Worm (Caenorhabditis elegans) whole organism, L1 larva: ENCODE results near the gene C28C12.12.

ENCODE experiments used
- C16A3.4 ChIP-seq: fragments of 150-350 bp; optimal IDR thresholded peaks from 2 replicates; lab custom pipeline; 2014; ENCODE audit warnings: missing biosample characterization, missing genetic modification characterization
- C34B4.2 ChIP-seq: sonication (generic microtip); optimal IDR thresholded peaks from 2 replicates; lab custom pipeline; 2017; ENCODE audit warnings: mild to moderate bottlenecking, missing genetic modification characterization, missing compliant biosample characterization
- aha-1 ChIP-seq: fragments of 150-350 bp; optimal IDR thresholded peaks from 2 replicates; lab custom pipeline; 2014; ENCODE audit warnings: missing biosample characterization, missing genetic modification characterization
- ama-1 ChIP-seq: fragments of 150-350 bp; optimal IDR thresholded peaks from 2 replicates; lab custom pipeline; 2014
- blmp-1 ChIP-seq: fragments of 150-350 bp; optimal IDR thresholded peaks from 2 replicates; lab custom pipeline; 2014; ENCODE audit warnings: missing biosample characterization, missing genetic modification characterization
- ceh-88 ChIP-seq: fragments of 200-800 bp; sonication (Bioruptor generic); IDR thresholded peaks from 2 replicates; pipeline ENCODE4 v1.3.6; 2022; ENCODE audit warnings: missing genetic modification characterization, missing compliant biosample characterization
- ceh-90 ChIP-seq: sonication (generic microtip); optimal IDR thresholded peaks from 2 replicates; lab custom pipeline; 2016; ENCODE audit warnings: missing genetic modification characterization, missing compliant biosample characterization
- dpl-1 ChIP-seq, 3 experiments: fragments of 150-350 bp in 2 of 3; sonication (generic microtip) in 1 of 3; optimal IDR thresholded peaks; 2 replicates each; lab custom pipeline; 2014 to 2017; ENCODE audit warnings: missing biosample characterization in 3 of 3, missing genetic modification characterization in 3 of 3, missing genetic modification reagents in 3 of 3
- dsc-1 ChIP-seq: sonication (generic microtip); optimal IDR thresholded peaks from 2 replicates; lab custom pipeline; 2016; ENCODE audit warnings: mild to moderate bottlenecking, missing genetic modification characterization, missing compliant biosample characterization
- egl-13 ChIP-seq: sonication (generic microtip); optimal IDR thresholded peaks from 2 replicates; lab custom pipeline; 2016; ENCODE audit warnings: missing genotype, missing genetic modification reagents, missing genetic modification characterization, missing compliant biosample characterization
- egl-27 ChIP-seq, 2 experiments: fragments of 150-350 bp in 1 of 2; sonication (generic microtip); optimal IDR thresholded peaks; 3 replicates each; lab custom pipeline; 2017 to 2018; ENCODE audit warnings: missing biosample characterization in 2 of 2, missing genetic modification characterization in 2 of 2, missing genetic modification reagents in 2 of 2
- elt-2 ChIP-seq: sonication (generic microtip); optimal IDR thresholded peaks from 2 replicates; lab custom pipeline; 2016; ENCODE audit warnings: missing genetic modification characterization, mild to moderate bottlenecking, inconsistent platforms, missing compliant biosample characterization, missing genetic modification reagents
- elt-3 ChIP-seq, 6 experiments: fragments of 150-350 bp in 1 of 6; sonication (generic microtip); optimal IDR thresholded peaks; 2 replicates each; lab custom pipeline; 2017 to 2018; ENCODE audit warnings: missing biosample characterization in 6 of 6, missing genetic modification characterization in 6 of 6, inconsistent platforms in 1 of 6
- ets-5 ChIP-seq: fragments of 200-800 bp; sonication (Bioruptor generic); IDR thresholded peaks from 2 replicates; pipeline ENCODE4 v1.3.6; 2022; ENCODE audit warnings: missing genetic modification characterization, missing compliant biosample characterization
- fkh-8 ChIP-seq: sonication (generic microtip); optimal IDR thresholded peaks from 2 replicates; lab custom pipeline; 2016; ENCODE audit warnings: mild to moderate bottlenecking, missing genetic modification characterization, missing compliant biosample characterization
- fos-1 ChIP-seq: fragments of 150-350 bp; optimal IDR thresholded peaks from 2 replicates; lab custom pipeline; 2014; ENCODE audit warnings: missing biosample characterization, missing genetic modification characterization
- hlh-17 ChIP-seq: fragments of 200-800 bp; sonication (Bioruptor generic); optimal IDR thresholded peaks from 2 replicates; lab custom pipeline; 2018; ENCODE audit warnings: missing genetic modification characterization, mild to moderate bottlenecking, missing compliant biosample characterization, moderate library complexity, borderline replicate concordance
- hlh-4 ChIP-seq: sonication (generic microtip); optimal IDR thresholded peaks from 2 replicates; lab custom pipeline; 2016; ENCODE audit warnings: mild to moderate bottlenecking, missing genetic modification characterization, missing compliant biosample characterization
- irx-1 ChIP-seq: sonication (generic microtip); optimal IDR thresholded peaks from 2 replicates; lab custom pipeline; 2016; ENCODE audit warnings: missing genetic modification characterization, missing compliant biosample characterization
- isw-1 ChIP-seq: fragments of 200-800 bp; sonication (Bioruptor generic); IDR thresholded peaks from 2 replicates; pipeline ENCODE4 v1.3.6; 2022; ENCODE audit warnings: missing genetic modification characterization, missing compliant biosample characterization
- jun-1 ChIP-seq: fragments of 150-350 bp; optimal IDR thresholded peaks from 2 replicates; lab custom pipeline; 2014; ENCODE audit warnings: missing biosample characterization, missing genetic modification reagents, missing genetic modification characterization
- lin-14 ChIP-seq: fragments of 200-800 bp; sonication (Bioruptor generic); optimal IDR thresholded peaks from 2 replicates; lab custom pipeline; 2018; ENCODE audit warnings: mild to moderate bottlenecking, missing genetic modification characterization, moderate library complexity, missing compliant biosample characterization
- lin-39 ChIP-seq: fragments of 150-350 bp; optimal IDR thresholded peaks from 2 replicates; lab custom pipeline; 2014; ENCODE audit warnings: missing biosample characterization, missing genetic modification reagents, missing genetic modification characterization
- lir-3 ChIP-seq: sonication (generic microtip); optimal IDR thresholded peaks from 2 replicates; lab custom pipeline; 2016; ENCODE audit warnings: mild to moderate bottlenecking, missing genetic modification characterization, moderate library complexity, missing compliant biosample characterization; ENCODE audit not compliant: poor library complexity
- lsy-2 ChIP-seq, 2 experiments: fragments of 150-350 bp; optimal IDR thresholded peaks; 2 replicates each; lab custom pipeline; 2014; ENCODE audit warnings: missing biosample characterization in 2 of 2, missing genetic modification characterization in 2 of 2
- mab-9 ChIP-seq: fragments of 200-800 bp; sonication (Bioruptor generic); IDR thresholded peaks from 2 replicates; pipeline ENCODE4 v1.3.6; 2022; ENCODE audit warnings: missing genetic modification reagents, missing genetic modification characterization, missing compliant biosample characterization
- mef-2 ChIP-seq: fragments of 150-350 bp; optimal IDR thresholded peaks from 2 replicates; lab custom pipeline; 2014; ENCODE audit warnings: missing biosample characterization, missing genetic modification characterization
- mep-1 ChIP-seq: fragments of 150-350 bp; optimal IDR thresholded peaks from 2 replicates; lab custom pipeline; 2014; ENCODE audit warnings: missing biosample characterization, missing genetic modification characterization
- nhr-19 ChIP-seq: fragments of 200-800 bp; sonication (Bioruptor generic); conservative IDR thresholded peaks from 2 replicates; pipeline ENCODE4 v1.3.6; 2022; ENCODE audit warnings: missing genetic modification characterization, missing compliant biosample characterization
- nhr-237 ChIP-seq: fragments of 150-350 bp; optimal IDR thresholded peaks from 2 replicates; lab custom pipeline; 2014; ENCODE audit warnings: missing biosample characterization, missing genetic modification characterization
- nhr-47 ChIP-seq: sonication (generic microtip); optimal IDR thresholded peaks from 2 replicates; lab custom pipeline; 2016; ENCODE audit warnings: mild to moderate bottlenecking, missing genetic modification characterization, moderate library complexity, missing compliant biosample characterization
- nhr-71 ChIP-seq: sonication (generic microtip); optimal IDR thresholded peaks from 2 replicates; lab custom pipeline; 2016; ENCODE audit warnings: mild to moderate bottlenecking, missing genetic modification characterization, moderate library complexity, missing compliant biosample characterization
- nhr-77 ChIP-seq: fragments of 150-350 bp; optimal IDR thresholded peaks from 2 replicates; lab custom pipeline; 2014; ENCODE audit warnings: missing biosample characterization, missing genetic modification characterization
- nhr-84 ChIP-seq: sonication (generic microtip); optimal IDR thresholded peaks from 2 replicates; lab custom pipeline; 2017; ENCODE audit warnings: missing biosample characterization, missing genetic modification characterization
- nhr-85 ChIP-seq: sonication (generic microtip); peaks from one replicate; lab custom pipeline; 2016; ENCODE audit warnings: missing genetic modification characterization, inconsistent platforms, missing compliant biosample characterization
- skn-1 ChIP-seq: fragments of 150-350 bp; optimal IDR thresholded peaks from 2 replicates; lab custom pipeline; 2014; ENCODE audit warnings: missing biosample characterization, missing genetic modification characterization
- snpc-4 ChIP-seq: fragments of 150-350 bp; optimal IDR thresholded peaks from 2 replicates; lab custom pipeline; 2014; ENCODE audit warnings: missing biosample characterization, missing genetic modification characterization
- snu-23 ChIP-seq: sonication (generic microtip); optimal IDR thresholded peaks from 2 replicates; lab custom pipeline; 2016; ENCODE audit warnings: missing genetic modification characterization, missing compliant biosample characterization
- sox-4 ChIP-seq: sonication (generic microtip); optimal IDR thresholded peaks from 2 replicates; lab custom pipeline; 2016; ENCODE audit warnings: missing genetic modification characterization, missing compliant biosample characterization
- sup-37 ChIP-seq: fragments of 200-800 bp; sonication (Bioruptor generic); optimal IDR thresholded peaks from 2 replicates; lab custom pipeline; 2018; ENCODE audit warnings: mild to moderate bottlenecking, missing genetic modification characterization, missing compliant biosample characterization
- swsn-7 ChIP-seq: sonication (generic microtip); optimal IDR thresholded peaks from 2 replicates; lab custom pipeline; 2016; ENCODE audit warnings: missing genetic modification characterization, missing compliant biosample characterization
- tlp-1 ChIP-seq: fragments of 150-350 bp; optimal IDR thresholded peaks from 2 replicates; lab custom pipeline; 2014; ENCODE audit warnings: missing biosample characterization, missing genetic modification characterization
- unc-130 ChIP-seq: fragments of 150-350 bp; optimal IDR thresholded peaks from 2 replicates; lab custom pipeline; 2017; ENCODE audit warnings: missing biosample characterization, missing genetic modification characterization, inconsistent platforms
- unc-30 ChIP-seq: sonication (generic microtip); optimal IDR thresholded peaks from 2 replicates; lab custom pipeline; 2017; ENCODE audit warnings: missing biosample characterization, missing genetic modification characterization
- unc-98 ChIP-seq: fragments of 200-800 bp; sonication (Bioruptor generic); IDR thresholded peaks from 2 replicates; pipeline ENCODE4 v1.3.6; 2022; ENCODE audit warnings: missing genetic modification characterization, missing compliant biosample characterization
- vab-15 ChIP-seq: sonication (generic microtip); optimal IDR thresholded peaks from 2 replicates; lab custom pipeline; 2017; ENCODE audit warnings: missing genotype, mild to moderate bottlenecking, missing genetic modification characterization, missing compliant biosample characterization
- xbp-1 ChIP-seq: sonication (generic microtip); optimal IDR thresholded peaks from 2 replicates; lab custom pipeline; 2016; ENCODE audit warnings: missing genetic modification characterization, missing compliant biosample characterization
- zag-1 ChIP-seq: fragments of 150-350 bp; optimal IDR thresholded peaks from 2 replicates; lab custom pipeline; 2014; ENCODE audit warnings: missing biosample characterization, missing genetic modification characterization
- ztf-4 ChIP-seq: fragments of 150-350 bp; optimal IDR thresholded peaks from 2 replicates; lab custom pipeline; 2014; ENCODE audit warnings: missing biosample characterization, missing genetic modification characterization

C28C12.12 gene

ce11 chrIV:8527598-8528012, 31.4 kb upstream of the C28C12.12 start (continued):
- TF ChIP-seq sup-37 (GFP tag; lab: Kevin White, UChicago) = peak; percentile 26
- peak in 1 of 3 experiments; percentile 40 for TF ChIP-seq dpl-1 (GFP tag; optimal IDR thresholded peaks at IDR 0.05; lab: Kevin White, UChicago)
- peak; percentile 78 for TF ChIP-seq tlp-1 (tag; lab: Kevin White, UChicago)
- no peak for TF ChIP-seq lin-39 (tag; lab: Kevin White, UChicago)
- peak; percentile 84 for TF ChIP-seq snu-23 (GFP tag; lab: Kevin White, UChicago)
- no peak for TF ChIP-seq zag-1 (tag; lab: Kevin White, UChicago)
- TF ChIP-seq nhr-85 (tag; lab: Kevin White, UChicago) = peak; percentile 98
- TF ChIP-seq egl-27 (tag; optimal IDR thresholded peaks at IDR 0.05; lab: Kevin White, UChicago) = peak; percentile 28 to 57
- TF ChIP-seq nhr-19 = peak; percentile 90
- peak; percentile 2 for TF ChIP-seq egl-13 (tag; lab: Kevin White, UChicago)
- no peak for TF ChIP-seq nhr-84 (tag; lab: Kevin White, UChicago)
- TF ChIP-seq C16A3.4 (tag; lab: Kevin White, UChicago) = peak; percentile 61
- peak; percentile 81 for TF ChIP-seq jun-1
- peak; percentile 85 for TF ChIP-seq blmp-1 (tag; lab: Kevin White, UChicago)
- no peak for TF ChIP-seq nhr-237 (tag; lab: Kevin White, UChicago)
- no peak for TF ChIP-seq ceh-90 (tag; lab: Kevin White, UChicago)
- TF ChIP-seq irx-1 (tag; lab: Kevin White, UChicago) = peak; percentile 60
- TF ChIP-seq lin-14 (GFP tag; lab: Kevin White, UChicago) = peak; percentile 90
- no peak for TF ChIP-seq nhr-77 (tag; lab: Kevin White, UChicago)
- TF ChIP-seq skn-1 (tag; lab: Kevin White, UChicago) = peak; percentile 49
- TF ChIP-seq snpc-4 = peak; percentile 30
- peak; percentile 97 for TF ChIP-seq nhr-71 (tag; lab: Kevin White, UChicago)
- no peak for TF ChIP-seq fkh-8 (tag; lab: Kevin White, UChicago)
- no peak for TF ChIP-seq ama-1 (lab: Kevin White, UChicago)
- peak; percentile 48 for TF ChIP-seq lir-3 (tag; lab: Kevin White, UChicago)
- no peak for TF ChIP-seq unc-98 (GFP tag; lab: Robert Waterston, UW)
- TF ChIP-seq unc-30 (tag; lab: Kevin White, UChicago) = no peak
- TF ChIP-seq unc-130 (tag; lab: Kevin White, UChicago) = peak; percentile 83

DNA sequence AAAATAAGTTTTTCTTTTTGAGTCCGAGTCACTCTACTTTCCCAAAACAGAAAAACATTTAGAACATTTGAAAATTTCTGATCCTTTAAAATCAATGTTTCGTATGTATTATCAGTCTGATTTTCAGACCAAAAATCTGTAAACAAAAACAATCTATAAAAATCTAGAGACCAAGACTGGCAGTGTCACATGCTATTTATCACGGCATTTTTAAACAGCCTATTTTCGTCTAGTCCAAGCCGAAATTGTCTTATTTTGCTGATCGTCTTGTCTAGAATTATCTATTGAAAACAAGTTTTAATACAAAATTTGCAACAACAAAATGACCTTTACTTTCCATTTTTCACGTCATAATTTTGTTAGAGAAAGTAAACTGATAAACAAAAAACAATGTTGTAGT, 30.4 kb upstream of the C28C12.12 start:
- TF ChIP-seq elt-2 (tag; lab: Kevin White, UChicago) (peak; percentile 6), blmp-1 (tag; lab: Kevin White, UChicago) (no peak), ceh-88 (no peak), hlh-4 (tag; lab: Kevin White, UChicago) (no peak), C34B4.2 (tag; lab: Kevin White, UChicago) (no peak)

ce11 chrIV:8526050-8526449, 29.9 kb upstream of the C28C12.12 start:
- TF ChIP-seq fos-1 (tag; lab: Kevin White, UChicago) (no peak), aha-1 (no peak), hlh-17 (GFP tag; lab: Kevin White, UChicago) (no peak), vab-15 (tag; lab: Kevin White, UChicago) (no peak), swsn-7 (tag; lab: Kevin White, UChicago) (peak; percentile 44), elt-2 (tag; lab: Kevin White, UChicago) (peak; percentile 37), xbp-1 (peak; percentile 31), mab-9 (GFP tag; lab: Robert Waterston, UW) (no peak), elt-3 (tag; optimal IDR thresholded peaks at IDR 0.05; lab: Kevin White, UChicago) (peak in 3 of 6 experiments; percentile 56 to 97 (median 90)), blmp-1 (tag; lab: Kevin White, UChicago) (peak; percentile 86), mep-1 (peak; percentile 67), lin-39 (tag; lab: Kevin White, UChicago) (no peak), unc-130 (tag; lab: Kevin White, UChicago) (peak; percentile 49), lsy-2 (tag; optimal IDR thresholded peaks at IDR 0.05; lab: Kevin White, UChicago) (peak; percentile 73 to 91), egl-13 (tag; lab: Kevin White, UChicago) (no peak), nhr-47 (tag; lab: Kevin White, UChicago) (peak; percentile 61), C34B4.2 (tag; lab: Kevin White, UChicago) (no peak), mef-2 (tag; lab: Kevin White, UChicago) (no peak), ets-5 (GFP tag; lab: Robert Waterston, UW) (no peak), lin-14 (GFP tag; lab: Kevin White, UChicago) (peak; percentile 94), sox-4 (tag; lab: Kevin White, UChicago) (peak; percentile 39), isw-1 (no peak), ztf-4 (tag; lab: Kevin White, UChicago) (peak; percentile 71), hlh-4 (tag; lab: Kevin White, UChicago) (no peak), irx-1 (tag; lab: Kevin White, UChicago) (peak; percentile 49), dsc-1 (no peak)
